Fruit fly (Drosophila melanogaster) whole organism, embryonic: ENCODE measurements around the gene CG46270.

ENCODE experiments used
- ATbp ChIP-seq: fragments of 200-800 bp; sonication (Bioruptor generic); optimal IDR thresholded peaks from 2 replicates; lab custom pipeline; 2017; ENCODE audit warnings: missing biosample characterization, mild to moderate bottlenecking, missing genetic modification characterization, missing genetic modification reagents
- Bteb2 ChIP-seq: fragments of 200-800 bp; sonication (Bioruptor generic); optimal IDR thresholded peaks from 2 replicates; lab custom pipeline; 2016; ENCODE audit warnings: missing biosample characterization, missing genetic modification characterization
- CG12071 ChIP-seq: fragments of 200-800 bp; sonication (Bioruptor generic); optimal IDR thresholded peaks from 3 replicates; lab custom pipeline; 2018; ENCODE audit warnings: missing biosample characterization, mild to moderate bottlenecking, missing genetic modification characterization
- CG12219 ChIP-seq: fragments of 200-800 bp; sonication (Bioruptor generic); optimal IDR thresholded peaks from 3 replicates; lab custom pipeline; 2018; ENCODE audit warnings: missing biosample characterization, mild to moderate bottlenecking, missing genetic modification characterization
- CG13123 ChIP-seq: fragments of 200-800 bp; sonication (Bioruptor generic); optimal IDR thresholded peaks from 2 replicates; lab custom pipeline; 2016; ENCODE audit warnings: missing biosample characterization, missing genetic modification characterization
- CG13894 ChIP-seq: fragments of 200-800 bp; sonication (Bioruptor generic); optimal IDR thresholded peaks from 3 replicates; lab custom pipeline; 2018; ENCODE audit warnings: missing biosample characterization, mild to moderate bottlenecking, missing genetic modification characterization, moderate library complexity
- CG15269 ChIP-seq: fragments of 200-800 bp; sonication (Bioruptor generic); optimal IDR thresholded peaks from 2 replicates; lab custom pipeline; 2018; ENCODE audit warnings: missing biosample characterization, mild to moderate bottlenecking, missing genetic modification characterization, moderate library complexity
- CG17361 ChIP-seq: fragments of 200-800 bp; sonication (Bioruptor generic); IDR thresholded peaks from 3 replicates; pipeline ENCODE4 v1.3.6; 2022; ENCODE audit warnings: missing biosample characterization, missing genetic modification characterization
- CG17802 ChIP-seq: fragments of 200-800 bp; sonication (Bioruptor generic); optimal IDR thresholded peaks from 2 replicates; lab custom pipeline; 2018; ENCODE audit warnings: missing biosample characterization, mild to moderate bottlenecking, missing genetic modification characterization, moderate library complexity
- CG2120 ChIP-seq: fragments of 200-800 bp; sonication (Bioruptor generic); optimal IDR thresholded peaks from 3 replicates; lab custom pipeline; 2016; ENCODE audit warnings: missing biosample characterization, missing genetic modification characterization
- CG2129 ChIP-seq: fragments of 200-800 bp; sonication (Bioruptor generic); IDR thresholded peaks from 2 replicates; pipeline ENCODE4 v1.3.6; 2022; ENCODE audit warnings: missing biosample characterization, missing genetic modification characterization; ENCODE audit not compliant: partially characterized antibody
- CG2712 ChIP-seq: fragments of 200-800 bp; optimal IDR thresholded peaks from 3 replicates; lab custom pipeline; 2019; ENCODE audit warnings: missing biosample characterization, mild to moderate bottlenecking, missing genetic modification characterization, moderate library complexity
- CG30403 ChIP-seq: fragments of 200-800 bp; sonication (Bioruptor generic); optimal IDR thresholded peaks from 3 replicates; lab custom pipeline; 2016; ENCODE audit warnings: missing biosample characterization, missing genetic modification characterization
- CG34422 ChIP-seq: fragments of 200-800 bp; sonication (Bioruptor generic); IDR thresholded peaks from 3 replicates; pipeline ENCODE4 v1.3.6; 2022; ENCODE audit warnings: missing biosample characterization, missing genetic modification characterization
- CG6683 ChIP-seq: fragments of 200-800 bp; sonication (Bioruptor generic); optimal IDR thresholded peaks from 2 replicates; lab custom pipeline; 2017; ENCODE audit warnings: missing biosample characterization, mild to moderate bottlenecking, missing genetic modification characterization, missing genetic modification reagents
- CG6813 ChIP-seq: fragments of 200-800 bp; sonication (Bioruptor generic); optimal IDR thresholded peaks from 2 replicates; lab custom pipeline; 2017; ENCODE audit warnings: missing biosample characterization, missing genetic modification characterization, mild to moderate bottlenecking, moderate library complexity, missing genetic modification reagents
- CG7928 ChIP-seq: fragments of 200-800 bp; sonication (Bioruptor generic); optimal IDR thresholded peaks from 2 replicates; lab custom pipeline; 2017; ENCODE audit warnings: missing biosample characterization, mild to moderate bottlenecking, missing genetic modification characterization
- CG7963 ChIP-seq: fragments of 200-800 bp; sonication (Bioruptor generic); IDR thresholded peaks from 3 replicates; pipeline ENCODE4 v1.3.6; 2022; ENCODE audit warnings: missing biosample characterization, missing genetic modification characterization; ENCODE audit not compliant: partially characterized antibody
- CG7987 ChIP-seq: fragments of 200-800 bp; sonication (Bioruptor generic); optimal IDR thresholded peaks from 2 replicates; lab custom pipeline; 2018; ENCODE audit warnings: missing biosample characterization, mild to moderate bottlenecking, missing genetic modification characterization, moderate library complexity
- CHES-1-like ChIP-seq: fragments of 200-800 bp; sonication (Bioruptor generic); optimal IDR thresholded peaks from 2 replicates; lab custom pipeline; 2016; ENCODE audit warnings: missing biosample characterization, missing genetic modification characterization
- Dfd ChIP-seq, 2 experiments: fragments of >200 bp; optimal IDR thresholded peaks; 2 replicates each; lab custom pipeline; 2017; ENCODE audit warnings: missing biosample characterization in 2 of 2, missing genetic modification characterization in 2 of 2
- Gsc ChIP-seq: fragments of 200-800 bp; sonication (Bioruptor generic); IDR thresholded peaks from 2 replicates; pipeline ENCODE4 v1.3.6; 2022; ENCODE audit warnings: missing biosample characterization, missing genetic modification characterization
- Hr39 ChIP-seq: fragments of >200 bp; optimal IDR thresholded peaks from 2 replicates; lab custom pipeline; 2017
- Jarid2 ChIP-seq: fragments of 200-800 bp; sonication (Bioruptor generic); optimal IDR thresholded peaks from 3 replicates; lab custom pipeline; 2017; ENCODE audit warnings: mild to moderate bottlenecking, missing biosample characterization, missing genetic modification reagents, missing genetic modification characterization
- Ravus ChIP-seq: fragments of 200-800 bp; sonication (Bioruptor generic); IDR thresholded peaks from 2 replicates; pipeline ENCODE4 v1.3.6; 2022; ENCODE audit warnings: missing biosample characterization, missing genetic modification characterization
- Six4 ChIP-seq: fragments of 200-800 bp; sonication (Bioruptor generic); optimal IDR thresholded peaks from 2 replicates; lab custom pipeline; 2016; ENCODE audit warnings: missing biosample characterization, missing genetic modification characterization
- Sox100B ChIP-seq: fragments of 200-800 bp; sonication (Bioruptor generic); optimal IDR thresholded peaks from 3 replicates; lab custom pipeline; 2018; ENCODE audit warnings: missing biosample characterization, mild to moderate bottlenecking, missing genetic modification characterization
- Xrp1 ChIP-seq: fragments of 200-800 bp; sonication (Bioruptor generic); IDR thresholded peaks from 2 replicates; pipeline ENCODE4 v1.3.6; 2022; ENCODE audit warnings: missing biosample characterization, missing genetic modification characterization
- al ChIP-seq: fragments of 200-800 bp; sonication (Bioruptor generic); IDR thresholded peaks from 2 replicates; pipeline ENCODE4 v1.3.6; 2022; ENCODE audit warnings: missing biosample characterization, missing genetic modification characterization
- bbx ChIP-seq: fragments of 200-800 bp; sonication (Bioruptor generic); IDR thresholded peaks from 2 replicates; pipeline ENCODE4 v1.3.6; 2022; ENCODE audit warnings: missing biosample characterization, missing genetic modification characterization; ENCODE audit not compliant: partially characterized antibody
- cato ChIP-seq: fragments of 200-800 bp; sonication (Bioruptor generic); optimal IDR thresholded peaks from 2 replicates; lab custom pipeline; 2016; ENCODE audit warnings: missing biosample characterization, missing genetic modification characterization, borderline replicate concordance
- chif ChIP-seq, 2 experiments: fragments of 200-800 bp; sonication (Bioruptor generic); optimal IDR thresholded peaks; 3 replicates each; lab custom pipeline; 2016; ENCODE audit warnings: missing biosample characterization in 2 of 2, missing genetic modification characterization in 2 of 2
- chinmo ChIP-seq: fragments of 200-800 bp; sonication (Bioruptor generic); IDR thresholded peaks from 4 replicates; pipeline ENCODE4 v1.3.6; 2022; ENCODE audit warnings: missing biosample characterization, missing genetic modification characterization; ENCODE audit not compliant: partially characterized antibody
- ci ChIP-seq: fragments of 200-800 bp; sonication (Bioruptor generic); IDR thresholded peaks from 3 replicates; pipeline ENCODE4 v1.3.6; 2022; ENCODE audit warnings: missing biosample characterization, missing genetic modification characterization
- dm ChIP-seq: fragments of 200-800 bp; sonication (Bioruptor generic); optimal IDR thresholded peaks from 3 replicates; lab custom pipeline; 2016; ENCODE audit warnings: missing biosample characterization, missing genetic modification characterization
- jing ChIP-seq: fragments of 200-800 bp; sonication (Bioruptor generic); optimal IDR thresholded peaks from 2 replicates; lab custom pipeline; 2018; ENCODE audit warnings: missing biosample characterization, mild to moderate bottlenecking, missing genetic modification characterization
- mam ChIP-seq: fragments of 200-800 bp; sonication (Bioruptor generic); optimal IDR thresholded peaks from 3 replicates; lab custom pipeline; 2016; ENCODE audit warnings: missing biosample characterization, missing genetic modification characterization
- pho ChIP-seq: fragments of 200-800 bp; sonication (Bioruptor generic); optimal IDR thresholded peaks from 2 replicates; lab custom pipeline; 2016; ENCODE audit warnings: missing biosample characterization, missing genetic modification characterization
- prd ChIP-seq, 3 experiments: fragments of >200 bp in 2 of 3; fragments of 200-800 bp in 1 of 3; sonication (Bioruptor generic) in 1 of 3; optimal IDR thresholded peaks in 2 of 3; IDR thresholded peaks in 1 of 3; 2 replicates in 2 of 3; 3 replicates in 1 of 3; pipeline versions ENCODE4 v1.3.6 to Lab custom; 2017 to 2022; ENCODE audit warnings: missing biosample characterization in 1 of 3, missing genetic modification characterization in 1 of 3
- repo ChIP-seq: fragments of 200-800 bp; sonication (Bioruptor generic); optimal IDR thresholded peaks from 2 replicates; lab custom pipeline; 2016; ENCODE audit warnings: missing biosample characterization, missing genetic modification characterization
- run ChIP-seq: fragments of 200-800 bp; sonication (Bioruptor generic); optimal IDR thresholded peaks from 3 replicates; lab custom pipeline; 2018; ENCODE audit warnings: missing biosample characterization, mild to moderate bottlenecking, missing genetic modification characterization
- sc ChIP-seq, 3 experiments: fragments of >200 bp in 2 of 3; fragments of 200-800 bp in 1 of 3; sonication (Bioruptor generic) in 1 of 3; optimal IDR thresholded peaks; 2 replicates in 2 of 3; 3 replicates in 1 of 3; lab custom pipeline; 2017; ENCODE audit warnings: mild to moderate bottlenecking in 1 of 3, missing biosample characterization in 1 of 3, missing genetic modification characterization in 1 of 3, missing genetic modification reagents in 1 of 3
- seq ChIP-seq: fragments of 200-800 bp; sonication (Bioruptor generic); IDR thresholded peaks from 2 replicates; pipeline ENCODE4 v1.3.6; 2022; ENCODE audit warnings: missing biosample characterization, missing genetic modification characterization
- tgo ChIP-seq: fragments of 200-800 bp; sonication (Bioruptor generic); IDR thresholded peaks from 3 replicates; pipeline ENCODE4 v1.3.6; 2022; ENCODE audit warnings: missing biosample characterization, missing genetic modification characterization
- tna ChIP-seq: fragments of 200-800 bp; sonication (Bioruptor generic); IDR thresholded peaks from 2 replicates; pipeline ENCODE4 v1.3.6; 2022; ENCODE audit warnings: missing biosample characterization, missing genetic modification characterization; ENCODE audit not compliant: partially characterized antibody
- ttk ChIP-seq: fragments of 200-800 bp; sonication (Bioruptor generic); IDR thresholded peaks from 2 replicates; pipeline ENCODE4 v2.1.2; 2022; ENCODE audit warnings: missing biosample characterization, missing genetic modification characterization
- twi ChIP-seq: fragments of 200-800 bp; optimal IDR thresholded peaks from 2 replicates; lab custom pipeline; 2019; ENCODE audit warnings: missing biosample characterization, mild to moderate bottlenecking, missing genetic modification characterization, moderate library complexity
- zfh1 ChIP-seq: fragments of 200-800 bp; sonication (Bioruptor generic); IDR thresholded peaks from 3 replicates; pipeline ENCODE4 v1.3.6; 2022; ENCODE audit warnings: missing biosample characterization, missing genetic modification characterization

CG46270 gene

DNA sequence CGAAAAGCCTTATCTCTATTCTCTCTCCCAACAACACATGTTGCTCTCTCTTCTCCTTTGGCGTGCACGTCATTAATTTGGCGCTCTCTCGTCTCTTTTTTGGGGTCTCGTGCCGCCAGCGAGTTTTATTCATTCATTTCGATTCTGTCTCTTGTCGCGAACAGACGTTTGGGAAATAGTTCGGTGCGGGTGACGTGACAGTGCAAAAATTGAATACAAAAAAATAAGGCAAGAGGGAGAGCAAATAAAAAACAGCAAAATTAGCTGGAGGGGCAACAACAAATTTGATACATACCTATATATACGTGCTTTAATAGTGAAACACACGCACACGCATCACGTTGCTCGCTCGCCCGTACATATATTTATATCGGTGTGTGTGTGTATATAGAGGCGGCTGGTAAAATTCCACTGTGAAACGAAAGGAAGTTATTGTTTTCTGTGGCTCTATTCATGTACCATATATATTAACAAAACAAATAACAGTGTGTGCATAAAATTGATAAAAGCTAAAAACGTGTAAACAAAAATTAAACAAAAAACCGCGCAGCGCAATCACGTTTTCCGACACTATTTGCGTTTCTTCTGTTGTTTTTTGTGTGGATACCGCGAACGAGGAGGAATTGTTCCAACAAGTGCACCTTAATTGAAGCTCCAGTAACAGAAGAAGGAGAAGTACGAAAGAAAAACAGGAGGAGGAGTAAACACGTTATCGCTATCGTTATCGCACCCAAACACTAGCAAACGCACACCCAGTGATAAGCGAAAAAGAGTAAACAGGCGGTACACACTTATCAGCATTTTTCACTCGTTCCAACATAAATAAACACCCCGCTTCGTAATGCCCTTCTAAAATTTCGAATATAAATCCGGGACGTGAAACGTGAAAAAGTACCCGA is 39.8 kb downstream of the CG46270 start, which contains the start of gene cwo (continued):
- TF ChIP-seq CG13123 (GFP tag; lab: Kevin White, UChicago) (peak; percentile 12), prd (optimal IDR thresholded peaks at IDR 0.05; lab: Kevin White, UChicago) (no peak), prd (GFP tag; IDR thresholded peaks at IDR 0.05; lab: Robert Waterston, UW) (no peak), CG34422 (GFP tag; lab: Robert Waterston, UW) (no peak), al (GFP tag; lab: Robert Waterston, UW) (no peak), CG7963 (GFP tag; lab: Robert Waterston, UW) (no peak), CG13894 (tag; lab: Kevin White, UChicago) (peak; percentile 78), CG2129 (GFP tag; lab: Robert Waterston, UW) (no peak), Ravus (GFP tag; lab: Robert Waterston, UW) (no peak), CG7987 (peak; percentile 80), CG6683 (GFP tag; lab: Kevin White, UChicago) (no peak), CG30403 (no peak), dm (GFP tag; lab: Kevin White, UChicago) (no peak), twi (tag; lab: Kevin White, UChicago) (no peak), sc (optimal IDR thresholded peaks at IDR 0.05; lab: Kevin White, UChicago) (no peak), sc (GFP tag; optimal IDR thresholded peaks at IDR 0.05; lab: Kevin White, UChicago) (peak; percentile 21), tgo (no peak), Gsc (no peak), Dfd (GFP tag; optimal IDR thresholded peaks at IDR 0.05; lab: Kevin White, UChicago) (no peak), CG17361 (GFP tag; lab: Robert Waterston, UW) (no peak), CG7928 (GFP tag; lab: Kevin White, UChicago) (no peak), CG6813 (GFP tag; lab: Kevin White, UChicago) (peak; percentile 66), CG2712 (tag; lab: Kevin White, UChicago) (peak; percentile 14), bbx (GFP tag; lab: Robert Waterston, UW) (no peak), cato (GFP tag; lab: Kevin White, UChicago) (no peak), ci (GFP tag; lab: Robert Waterston, UW) (no peak), seq (no peak), chinmo (GFP tag; lab: Robert Waterston, UW) (no peak), Bteb2 (GFP tag; lab: Kevin White, UChicago) (no peak), CG17802 (tag; lab: Kevin White, UChicago) (no peak), jing (GFP tag; lab: Kevin White, UChicago) (no peak), CG12071 (GFP tag; lab: Kevin White, UChicago) (peak; percentile 47), CG2120 (no peak), Six4 (no peak), CG12219 (GFP tag; lab: Kevin White, UChicago) (peak; percentile 47), Jarid2 (GFP tag; lab: Kevin White, UChicago) (peak; percentile 80), Xrp1 (GFP tag; lab: Robert Waterston, UW) (no peak), pho (GFP tag; lab: Kevin White, UChicago) (no peak), chif (GFP tag; optimal IDR thresholded peaks at IDR 0.05; lab: Kevin White, UChicago) (no peak), CHES-1-like (GFP tag; lab: Kevin White, UChicago) (peak; percentile 60), Hr39 (lab: Kevin White, UChicago) (no peak), tna (GFP tag; lab: Robert Waterston, UW) (no peak), ttk (no peak), zfh1 (GFP tag; lab: Robert Waterston, UW) (no peak), mam (GFP tag; lab: Kevin White, UChicago) (no peak), Sox100B (GFP tag; lab: Kevin White, UChicago) (peak; percentile 2), repo (GFP tag; lab: Kevin White, UChicago) (no peak), run (tag; lab: Kevin White, UChicago) (no peak), ATbp (GFP tag; lab: Kevin White, UChicago) (peak; percentile 77), CG15269 (tag; lab: Kevin White, UChicago) (no peak)
